Fruit fly (Drosophila melanogaster) whole organism, embryonic: ENCODE results near the gene CG43407.

Experiments
- Abd-B ChIP-seq: fragments of 200-800 bp; sonication (Bioruptor generic); optimal IDR thresholded peaks from 2 replicates; lab custom pipeline; 2018; ENCODE audit warnings: missing biosample characterization, mild to moderate bottlenecking, missing genetic modification characterization, moderate library complexity
- BEAF-32 ChIP-seq: fragments of 200-800 bp; sonication (Bioruptor generic); optimal IDR thresholded peaks from 3 replicates; lab custom pipeline; 2017; ENCODE audit warnings: missing biosample characterization, missing genetic modification characterization, mild to moderate bottlenecking, moderate library complexity, missing genetic modification reagents
- CG10267 ChIP-seq: fragments of 200-800 bp; sonication (Bioruptor generic); optimal IDR thresholded peaks from 2 replicates; lab custom pipeline; 2018; ENCODE audit warnings: missing biosample characterization, mild to moderate bottlenecking, missing genetic modification characterization, moderate library complexity
- CG10462 ChIP-seq: fragments of 200-800 bp; sonication (Bioruptor generic); optimal IDR thresholded peaks from 2 replicates; lab custom pipeline; 2016; ENCODE audit warnings: missing biosample characterization, missing genetic modification characterization
- CG12769 ChIP-seq: fragments of 200-800 bp; sonication (Bioruptor generic); optimal IDR thresholded peaks from 2 replicates; lab custom pipeline; 2019; ENCODE audit warnings: missing biosample characterization, mild to moderate bottlenecking, missing genetic modification characterization, moderate library complexity
- CG15479 ChIP-seq: fragments of 200-800 bp; sonication (Bioruptor generic); optimal IDR thresholded peaks from 3 replicates; lab custom pipeline; 2019; ENCODE audit warnings: missing biosample characterization, mild to moderate bottlenecking, missing genetic modification characterization, moderate library complexity
- CG1602 ChIP-seq: fragments of 200-800 bp; sonication (Bioruptor generic); optimal IDR thresholded peaks from 3 replicates; lab custom pipeline; 2016; ENCODE audit warnings: missing biosample characterization, missing genetic modification characterization
- CG17385 ChIP-seq: fragments of 200-800 bp; sonication (Bioruptor generic); optimal IDR thresholded peaks from 3 replicates; lab custom pipeline; 2018; ENCODE audit warnings: missing biosample characterization, mild to moderate bottlenecking, missing genetic modification characterization
- CG1832 ChIP-seq: fragments of 200-800 bp; sonication (Bioruptor generic); optimal IDR thresholded peaks from 2 replicates; lab custom pipeline; 2017; ENCODE audit warnings: missing biosample characterization, mild to moderate bottlenecking, missing genetic modification characterization, inconsistent platforms
- CG2199 ChIP-seq: fragments of 200-800 bp; sonication (Bioruptor generic); IDR thresholded peaks from 3 replicates; pipeline ENCODE4 v1.3.6; 2022; ENCODE audit warnings: missing biosample characterization, missing genetic modification characterization
- CG31365 ChIP-seq: fragments of 200-800 bp; sonication (Bioruptor generic); optimal IDR thresholded peaks from 2 replicates; lab custom pipeline; 2018; ENCODE audit warnings: missing biosample characterization, mild to moderate bottlenecking, missing genetic modification characterization
- CG3281 ChIP-seq: fragments of 200-800 bp; sonication (Bioruptor generic); optimal IDR thresholded peaks from 3 replicates; lab custom pipeline; 2017; ENCODE audit warnings: missing biosample characterization, mild to moderate bottlenecking, missing genetic modification characterization
- CG3407 ChIP-seq: fragments of 200-800 bp; sonication (Bioruptor generic); optimal IDR thresholded peaks from 2 replicates; lab custom pipeline; 2018; ENCODE audit warnings: missing biosample characterization, mild to moderate bottlenecking, missing genetic modification characterization
- CG4730 ChIP-seq: fragments of 200-800 bp; sonication (Bioruptor generic); IDR thresholded peaks from 2 replicates; pipeline ENCODE4 v1.3.6; 2022; ENCODE audit warnings: missing biosample characterization, missing genetic modification characterization
- CG8924 ChIP-seq: fragments of 200-800 bp; optimal IDR thresholded peaks from 3 replicates; lab custom pipeline; 2019; ENCODE audit warnings: missing biosample characterization, mild to moderate bottlenecking, missing genetic modification characterization, moderate library complexity
- CHES-1-like ChIP-seq: fragments of 200-800 bp; sonication (Bioruptor generic); optimal IDR thresholded peaks from 2 replicates; lab custom pipeline; 2016; ENCODE audit warnings: missing biosample characterization, missing genetic modification characterization
- D19A ChIP-seq: fragments of 200-800 bp; optimal IDR thresholded peaks from 3 replicates; lab custom pipeline; 2019; ENCODE audit warnings: missing biosample characterization, mild to moderate bottlenecking, missing genetic modification characterization, moderate library complexity
- E2f2 ChIP-seq: fragments of 200-800 bp; sonication (Bioruptor generic); IDR thresholded peaks from 2 replicates; pipeline ENCODE4 v1.3.6; 2022; ENCODE audit warnings: missing biosample characterization, missing genetic modification characterization
- Kr ChIP-seq: fragments of 200-800 bp; sonication (Bioruptor generic); optimal IDR thresholded peaks from 2 replicates; lab custom pipeline; 2017; ENCODE audit warnings: missing biosample characterization, mild to moderate bottlenecking, missing genetic modification characterization
- Med ChIP-seq: fragments of 200-800 bp; sonication (Bioruptor generic); peaks from one replicate; lab custom pipeline; 2016; ENCODE audit warnings: missing biosample characterization, missing genetic modification characterization, mild to moderate bottlenecking, inconsistent platforms, moderate library complexity
- Spps ChIP-seq: fragments of 200-800 bp; sonication (Bioruptor generic); optimal IDR thresholded peaks from 2 replicates; lab custom pipeline; 2018; ENCODE audit warnings: missing biosample characterization, mild to moderate bottlenecking, missing genetic modification characterization
- Ssrp ChIP-seq: fragments of 200-800 bp; sonication (Bioruptor generic); optimal IDR thresholded peaks from 2 replicates; lab custom pipeline; 2018; ENCODE audit warnings: missing biosample characterization, mild to moderate bottlenecking, missing genetic modification characterization, moderate library complexity
- Stat92E ChIP-seq, 3 experiments: fragments of >200 bp in 2 of 3; fragments of 200-800 bp in 1 of 3; sonication (Bioruptor generic) in 1 of 3; optimal IDR thresholded peaks; 2 replicates each; lab custom pipeline; 2017 to 2019; ENCODE audit warnings: missing biosample characterization in 3 of 3, missing genetic modification characterization in 3 of 3, mild to moderate bottlenecking in 1 of 3, moderate library complexity in 1 of 3
- amos ChIP-seq: fragments of 200-800 bp; sonication (Bioruptor generic); IDR thresholded peaks from 2 replicates; pipeline ENCODE4 v1.3.6; 2022; ENCODE audit warnings: missing biosample characterization, missing genetic modification characterization; ENCODE audit not compliant: partially characterized antibody
- cg ChIP-seq: fragments of 200-800 bp; sonication (Bioruptor generic); optimal IDR thresholded peaks from 3 replicates; lab custom pipeline; 2019; ENCODE audit warnings: missing biosample characterization, mild to moderate bottlenecking, missing genetic modification characterization, moderate library complexity
- ci ChIP-seq: fragments of 200-800 bp; sonication (Bioruptor generic); IDR thresholded peaks from 3 replicates; pipeline ENCODE4 v1.3.6; 2022; ENCODE audit warnings: missing biosample characterization, missing genetic modification characterization
- dpn ChIP-seq, 2 experiments: fragments of 200-800 bp; sonication (Bioruptor generic); optimal IDR thresholded peaks; 3 replicates each; lab custom pipeline; 2016; ENCODE audit warnings: missing biosample characterization in 2 of 2, missing genetic modification characterization in 2 of 2
- eve ChIP-seq, 2 experiments: fragments of >200 bp; optimal IDR thresholded peaks; 2 replicates each; lab custom pipeline; 2017; ENCODE audit warnings: missing biosample characterization in 2 of 2, missing genetic modification characterization in 2 of 2
- grn ChIP-seq: fragments of 200-800 bp; sonication (Bioruptor generic); optimal IDR thresholded peaks from 3 replicates; lab custom pipeline; 2017; ENCODE audit warnings: missing biosample characterization, missing genetic modification characterization
- kni ChIP-seq: fragments of 200-800 bp; sonication (Bioruptor generic); optimal IDR thresholded peaks from 3 replicates; lab custom pipeline; 2017; ENCODE audit warnings: mild to moderate bottlenecking, missing biosample characterization, missing genetic modification reagents, missing genetic modification characterization
- lola ChIP-seq, 3 experiments: fragments of >200 bp in 2 of 3; fragments of 200-800 bp in 1 of 3; sonication (Bioruptor generic) in 1 of 3; optimal IDR thresholded peaks; 2 replicates each; lab custom pipeline; 2017 to 2019; ENCODE audit warnings: missing biosample characterization in 3 of 3, missing genetic modification characterization in 3 of 3, mild to moderate bottlenecking in 1 of 3, moderate library complexity in 1 of 3
- pros ChIP-seq: fragments of 200-800 bp; sonication (Bioruptor generic); optimal IDR thresholded peaks from 3 replicates; lab custom pipeline; 2019; ENCODE audit warnings: missing biosample characterization, mild to moderate bottlenecking, missing genetic modification characterization, moderate library complexity
- sens ChIP-seq: fragments of 200-800 bp; sonication (Bioruptor generic); peaks from one replicate; lab custom pipeline; 2016; ENCODE audit warnings: missing biosample characterization, missing genetic modification characterization
- sqz ChIP-seq: fragments of 200-800 bp; sonication (Bioruptor generic); optimal IDR thresholded peaks from 3 replicates; lab custom pipeline; 2018; ENCODE audit warnings: missing biosample characterization, mild to moderate bottlenecking, missing genetic modification characterization
- tll ChIP-seq, 2 experiments: fragments of 200-800 bp in 1 of 2; fragments of >200 bp in 1 of 2; sonication (Bioruptor generic) in 1 of 2; optimal IDR thresholded peaks; 2 replicates each; lab custom pipeline; 2017 to 2019; ENCODE audit warnings: missing biosample characterization in 2 of 2, missing genetic modification characterization in 2 of 2, mild to moderate bottlenecking in 1 of 2, moderate library complexity in 1 of 2
- twi ChIP-seq: fragments of 200-800 bp; optimal IDR thresholded peaks from 2 replicates; lab custom pipeline; 2019; ENCODE audit warnings: missing biosample characterization, mild to moderate bottlenecking, missing genetic modification characterization, moderate library complexity
- usp ChIP-seq: fragments of >200 bp; optimal IDR thresholded peaks from 2 replicates; lab custom pipeline; 2017; ENCODE audit warnings: missing biosample characterization, missing genetic modification characterization
- zen ChIP-seq: fragments of 200-800 bp; sonication (Bioruptor generic); optimal IDR thresholded peaks from 3 replicates; lab custom pipeline; 2018; ENCODE audit warnings: missing biosample characterization, mild to moderate bottlenecking, missing genetic modification characterization, moderate library complexity
- zf30C ChIP-seq: fragments of 200-800 bp; sonication (Bioruptor generic); optimal IDR thresholded peaks from 3 replicates; lab custom pipeline; 2018; ENCODE audit warnings: missing biosample characterization, mild to moderate bottlenecking, missing genetic modification characterization

Gene CG43407

DNA sequence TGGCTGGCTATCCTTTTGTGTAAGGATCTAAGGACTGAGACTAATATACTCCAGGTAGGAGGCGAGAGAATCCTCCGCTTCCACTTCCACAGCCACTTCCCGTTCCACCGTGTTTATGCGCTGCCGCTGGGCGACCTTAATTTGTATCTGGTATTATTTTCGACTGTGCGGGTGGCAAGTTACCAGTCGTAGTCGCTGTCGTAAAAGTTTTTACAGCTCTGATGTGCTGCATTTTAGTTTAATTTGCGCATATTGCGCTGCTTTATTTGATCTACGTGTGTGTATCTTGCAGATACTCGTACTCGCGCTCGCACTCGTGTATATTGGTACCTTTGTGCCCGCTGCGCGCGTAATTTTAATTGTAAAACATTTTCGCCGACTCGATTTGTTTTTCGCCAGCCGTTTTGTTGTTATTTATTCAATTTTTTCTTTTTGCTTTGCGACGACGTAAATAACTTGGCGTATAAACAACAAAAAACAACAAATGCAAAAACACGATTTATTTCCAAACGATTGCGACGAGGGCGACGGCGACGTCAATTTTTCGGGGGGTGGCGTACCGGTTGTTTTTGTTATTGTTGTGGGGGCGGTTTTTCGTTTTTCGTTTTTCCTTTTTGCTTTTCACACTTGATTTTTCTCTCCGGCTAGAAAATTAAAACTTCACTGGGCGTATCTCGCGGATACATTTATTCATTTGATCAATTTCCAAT, 8.4 kb downstream of the CG43407 start (continued):
- TF ChIP-seq CG3281 (no peak), CG3407 (GFP tag; lab: Kevin White, UChicago) (no peak), dpn (GFP tag; optimal IDR thresholded peaks at IDR 0.05; lab: Kevin White, UChicago) (no peak), CHES-1-like (GFP tag; lab: Kevin White, UChicago) (no peak), E2f2 (GFP tag; lab: Robert Waterston, UW) (0 out of 2 replicates have a peak, but pooled peaks have one; percentile 6), lola (GFP tag; optimal IDR thresholded peaks at IDR 0.05; lab: Kevin White, UChicago) (no peak), CG1832 (GFP tag; lab: Kevin White, UChicago) (no peak)

DNA sequence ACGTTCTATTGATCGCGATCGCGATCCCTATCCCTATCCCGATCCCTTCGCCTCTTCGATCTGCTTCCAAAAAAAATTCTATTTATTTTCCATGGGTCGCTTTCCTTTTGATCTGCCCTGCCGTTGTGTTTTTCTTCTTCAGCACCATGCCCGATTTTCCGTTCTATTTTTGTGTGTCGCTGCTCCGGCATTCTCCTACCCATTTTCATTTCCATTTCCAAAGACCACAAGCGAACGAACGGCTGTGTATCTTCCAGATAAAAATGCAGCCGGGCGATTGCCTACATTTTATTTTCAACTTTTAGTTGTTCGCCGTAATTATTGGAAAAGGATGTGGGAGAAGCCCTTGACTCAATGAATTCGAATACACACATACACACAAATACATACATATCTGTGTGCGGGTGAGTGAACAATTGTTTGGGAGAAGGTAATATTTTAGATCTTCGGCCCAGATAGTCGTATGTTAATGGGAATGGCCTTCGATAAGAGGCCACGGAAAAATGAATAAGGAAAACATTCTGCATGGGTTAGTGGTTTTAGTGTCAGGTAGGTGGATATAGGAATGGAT, 9.6 kb downstream of the CG43407 start:
- TF ChIP-seq ci, result 0 out of 3 replicates have a peak, but pooled peaks have one; percentile 12
- peak; percentile 54 for TF ChIP-seq CG8924 (tag; lab: Kevin White, UChicago)
- TF ChIP-seq Spps (tag; lab: Kevin White, UChicago), result no peak
- TF ChIP-seq CG1602 (GFP tag; lab: Kevin White, UChicago), result no peak
- peak; percentile 54 for TF ChIP-seq sqz
- no peak for TF ChIP-seq CG10462 (GFP tag; lab: Kevin White, UChicago)
- peak; percentile 48 for TF ChIP-seq CG12769 (tag; lab: Kevin White, UChicago)
- TF ChIP-seq zen (tag; lab: Kevin White, UChicago), result peak; percentile 77
- TF ChIP-seq grn (GFP tag; lab: Kevin White, UChicago), result peak; percentile 41
- peak; percentile 55 for TF ChIP-seq CG17385
- TF ChIP-seq CG31365 (tag; lab: Kevin White, UChicago), result no peak
- no peak for TF ChIP-seq usp
- peak; percentile 14 for TF ChIP-seq Med (GFP tag; lab: Kevin White, UChicago)
- peak; percentile 71 for TF ChIP-seq cg
- peak; percentile 35 for TF ChIP-seq Kr (GFP tag; lab: Kevin White, UChicago)
- TF ChIP-seq CG2199 (GFP tag; lab: Robert Waterston, UW), result peak; percentile 94; the same call in 2 of the 3 replicates
- TF ChIP-seq twi (tag; lab: Kevin White, UChicago), result peak; percentile 72
- no peak for TF ChIP-seq amos (GFP tag; lab: Robert Waterston, UW)
- peak in 1 of 2 experiments; percentile 91 for TF ChIP-seq tll (GFP tag; optimal IDR thresholded peaks at IDR 0.05; lab: Kevin White, UChicago)
- TF ChIP-seq zf30C (GFP tag; lab: Kevin White, UChicago), result peak; percentile 48
- peak; percentile 68 for TF ChIP-seq sens (GFP tag; lab: Kevin White, UChicago)
- TF ChIP-seq CG15479 (GFP tag; lab: Kevin White, UChicago), result peak; percentile 63
- TF ChIP-seq Abd-B, result no peak
- TF ChIP-seq CHES-1-like (GFP tag; lab: Kevin White, UChicago), result no peak
- TF ChIP-seq Stat92E (GFP tag; optimal IDR thresholded peaks at IDR 0.05; lab: Kevin White, UChicago), result peak in 1 of 3 experiments; percentile 19
- TF ChIP-seq kni (GFP tag; lab: Kevin White, UChicago), result peak; percentile 50
- no peak for TF ChIP-seq CG10267
- TF ChIP-seq eve (GFP tag; optimal IDR thresholded peaks at IDR 0.05; lab: Kevin White, UChicago), result peak in 1 of 2 experiments; percentile 63
- peak; percentile 69 for TF ChIP-seq pros
- no peak for TF ChIP-seq CG4730
- peak; percentile 60 for TF ChIP-seq D19A (tag; lab: Kevin White, UChicago)
- no peak for TF ChIP-seq Ssrp (tag; lab: Kevin White, UChicago)
- TF ChIP-seq BEAF-32 (GFP tag; lab: Kevin White, UChicago), result no peak
